Worm (Caenorhabditis elegans) whole organism, L1 larva: Measurements from ENCODE around the gene ZC190.4.
A peak's percentile ranks its signal among the peaks of the same experiment; 100 is the strongest.

Experiments
- C16A3.4 ChIP-seq: fragments of 150-350 bp; optimal IDR thresholded peaks from 2 replicates; lab custom pipeline; 2014; ENCODE audit warnings: missing biosample characterization, missing genetic modification characterization
- F16B12.6 ChIP-seq: fragments of 150-350 bp; optimal IDR thresholded peaks from 2 replicates; lab custom pipeline; 2014; ENCODE audit warnings: missing biosample characterization, missing genetic modification characterization
- Y116A8C.19 ChIP-seq: sonication (generic microtip); optimal IDR thresholded peaks from 2 replicates; lab custom pipeline; 2016; ENCODE audit warnings: missing compliant biosample characterization, missing genetic modification characterization, borderline replicate concordance
- alr-1 ChIP-seq: fragments of 200-800 bp; sonication (Bioruptor generic); optimal IDR thresholded peaks from 2 replicates; lab custom pipeline; 2018; ENCODE audit warnings: borderline replicate concordance, mild to moderate bottlenecking, missing genetic modification characterization, missing compliant biosample characterization
- ceh-63 ChIP-seq: fragments of 200-800 bp; sonication (Bioruptor generic); optimal IDR thresholded peaks from 2 replicates; lab custom pipeline; 2018; ENCODE audit warnings: mild to moderate bottlenecking, missing genetic modification characterization, missing compliant biosample characterization
- ceh-82 ChIP-seq, 3 experiments: fragments of 150-350 bp in 1 of 3; sonication (generic microtip) in 2 of 3; optimal IDR thresholded peaks; 2 replicates each; lab custom pipeline; 2014 to 2017; ENCODE audit warnings: missing biosample characterization in 3 of 3, missing genetic modification characterization in 3 of 3
- ceh-88 ChIP-seq: fragments of 200-800 bp; sonication (Bioruptor generic); IDR thresholded peaks from 2 replicates; pipeline ENCODE4 v1.3.6; 2022; ENCODE audit warnings: missing genetic modification characterization, missing compliant biosample characterization
- ceh-90 ChIP-seq: sonication (generic microtip); optimal IDR thresholded peaks from 2 replicates; lab custom pipeline; 2016; ENCODE audit warnings: missing genetic modification characterization, missing compliant biosample characterization
- ces-1 ChIP-seq: fragments of 150-350 bp; optimal IDR thresholded peaks from 2 replicates; lab custom pipeline; 2014; ENCODE audit warnings: missing biosample characterization, missing genetic modification reagents, missing genetic modification characterization
- efl-3 ChIP-seq: fragments of 200-800 bp; sonication (Bioruptor generic); optimal IDR thresholded peaks from 2 replicates; lab custom pipeline; 2018; ENCODE audit warnings: mild to moderate bottlenecking, missing genetic modification characterization, missing compliant biosample characterization
- egl-13 ChIP-seq: sonication (generic microtip); optimal IDR thresholded peaks from 2 replicates; lab custom pipeline; 2016; ENCODE audit warnings: missing genotype, missing genetic modification reagents, missing genetic modification characterization, missing compliant biosample characterization
- egl-27 ChIP-seq, 2 experiments: fragments of 150-350 bp in 1 of 2; sonication (generic microtip); optimal IDR thresholded peaks; 3 replicates each; lab custom pipeline; 2017 to 2018; ENCODE audit warnings: missing biosample characterization in 2 of 2, missing genetic modification characterization in 2 of 2, missing genetic modification reagents in 2 of 2
- elt-2 ChIP-seq: sonication (generic microtip); optimal IDR thresholded peaks from 2 replicates; lab custom pipeline; 2016; ENCODE audit warnings: missing genetic modification characterization, mild to moderate bottlenecking, inconsistent platforms, missing compliant biosample characterization, missing genetic modification reagents
- elt-3 ChIP-seq, 6 experiments: fragments of 150-350 bp in 1 of 6; sonication (generic microtip); optimal IDR thresholded peaks; 2 replicates each; lab custom pipeline; 2017 to 2018; ENCODE audit warnings: missing biosample characterization in 6 of 6, missing genetic modification characterization in 6 of 6, inconsistent platforms in 1 of 6
- ets-5 ChIP-seq: fragments of 200-800 bp; sonication (Bioruptor generic); IDR thresholded peaks from 2 replicates; pipeline ENCODE4 v1.3.6; 2022; ENCODE audit warnings: missing genetic modification characterization, missing compliant biosample characterization
- hlh-17 ChIP-seq: fragments of 200-800 bp; sonication (Bioruptor generic); optimal IDR thresholded peaks from 2 replicates; lab custom pipeline; 2018; ENCODE audit warnings: missing genetic modification characterization, mild to moderate bottlenecking, missing compliant biosample characterization, moderate library complexity, borderline replicate concordance
- irx-1 ChIP-seq: sonication (generic microtip); optimal IDR thresholded peaks from 2 replicates; lab custom pipeline; 2016; ENCODE audit warnings: missing genetic modification characterization, missing compliant biosample characterization
- jun-1 ChIP-seq: fragments of 150-350 bp; optimal IDR thresholded peaks from 2 replicates; lab custom pipeline; 2014; ENCODE audit warnings: missing biosample characterization, missing genetic modification reagents, missing genetic modification characterization
- lin-14 ChIP-seq: fragments of 200-800 bp; sonication (Bioruptor generic); optimal IDR thresholded peaks from 2 replicates; lab custom pipeline; 2018; ENCODE audit warnings: mild to moderate bottlenecking, missing genetic modification characterization, moderate library complexity, missing compliant biosample characterization
- lin-35 ChIP-seq, 2 experiments: fragments of 150-350 bp; optimal IDR thresholded peaks; 2 replicates each; lab custom pipeline; 2014; ENCODE audit warnings: missing biosample characterization in 2 of 2, missing genetic modification characterization in 2 of 2, missing genetic modification reagents in 2 of 2
- lin-39 ChIP-seq: fragments of 150-350 bp; optimal IDR thresholded peaks from 2 replicates; lab custom pipeline; 2014; ENCODE audit warnings: missing biosample characterization, missing genetic modification reagents, missing genetic modification characterization
- lir-3 ChIP-seq: sonication (generic microtip); optimal IDR thresholded peaks from 2 replicates; lab custom pipeline; 2016; ENCODE audit warnings: mild to moderate bottlenecking, missing genetic modification characterization, moderate library complexity, missing compliant biosample characterization; ENCODE audit not compliant: poor library complexity
- lsy-2 ChIP-seq, 2 experiments: fragments of 150-350 bp; optimal IDR thresholded peaks; 2 replicates each; lab custom pipeline; 2014; ENCODE audit warnings: missing biosample characterization in 2 of 2, missing genetic modification characterization in 2 of 2
- mdl-1 ChIP-seq, 2 experiments: fragments of 150-350 bp; optimal IDR thresholded peaks; 2 replicates each; lab custom pipeline; 2014 to 2017; ENCODE audit warnings: missing biosample characterization in 2 of 2, missing genetic modification characterization in 2 of 2, inconsistent platforms in 1 of 2
- mef-2 ChIP-seq: fragments of 150-350 bp; optimal IDR thresholded peaks from 2 replicates; lab custom pipeline; 2014; ENCODE audit warnings: missing biosample characterization, missing genetic modification characterization
- nhr-11 ChIP-seq: fragments of 150-350 bp; optimal IDR thresholded peaks from 2 replicates; lab custom pipeline; 2014; ENCODE audit warnings: missing biosample characterization, missing genetic modification characterization
- nhr-12 ChIP-seq: sonication (generic microtip); optimal IDR thresholded peaks from 2 replicates; lab custom pipeline; 2017; ENCODE audit warnings: missing biosample characterization, missing genetic modification characterization
- nhr-19 ChIP-seq: fragments of 200-800 bp; sonication (Bioruptor generic); conservative IDR thresholded peaks from 2 replicates; pipeline ENCODE4 v1.3.6; 2022; ENCODE audit warnings: missing genetic modification characterization, missing compliant biosample characterization
- nhr-28 ChIP-seq: fragments of 150-350 bp; optimal IDR thresholded peaks from 2 replicates; lab custom pipeline; 2014; ENCODE audit warnings: missing biosample characterization, missing genetic modification characterization
- nhr-47 ChIP-seq: sonication (generic microtip); optimal IDR thresholded peaks from 2 replicates; lab custom pipeline; 2016; ENCODE audit warnings: mild to moderate bottlenecking, missing genetic modification characterization, moderate library complexity, missing compliant biosample characterization
- nhr-76 ChIP-seq: sonication (generic microtip); optimal IDR thresholded peaks from 2 replicates; lab custom pipeline; 2017; ENCODE audit warnings: missing biosample characterization, missing genetic modification characterization
- nhr-85 ChIP-seq: sonication (generic microtip); peaks from one replicate; lab custom pipeline; 2016; ENCODE audit warnings: missing genetic modification characterization, inconsistent platforms, missing compliant biosample characterization
- nhr-90 ChIP-seq: sonication (generic microtip); optimal IDR thresholded peaks from 2 replicates; lab custom pipeline; 2016; ENCODE audit warnings: mild to moderate bottlenecking, missing genetic modification characterization, missing compliant biosample characterization; ENCODE audit not compliant: poor library complexity
- pag-3 ChIP-seq: sonication (generic microtip); optimal IDR thresholded peaks from 2 replicates; lab custom pipeline; 2017; ENCODE audit warnings: missing genetic modification characterization, mild to moderate bottlenecking, missing compliant biosample characterization, antibody characterized with exemption, borderline replicate concordance; ENCODE audit not compliant: insufficient read depth
- pqm-1 ChIP-seq: sonication (generic microtip); optimal IDR thresholded peaks from 3 replicates; lab custom pipeline; 2017; ENCODE audit warnings: missing biosample characterization, missing genetic modification characterization
- snpc-4 ChIP-seq: fragments of 150-350 bp; optimal IDR thresholded peaks from 2 replicates; lab custom pipeline; 2014; ENCODE audit warnings: missing biosample characterization, missing genetic modification characterization
- snu-23 ChIP-seq: sonication (generic microtip); optimal IDR thresholded peaks from 2 replicates; lab custom pipeline; 2016; ENCODE audit warnings: missing genetic modification characterization, missing compliant biosample characterization
- sox-4 ChIP-seq: sonication (generic microtip); optimal IDR thresholded peaks from 2 replicates; lab custom pipeline; 2016; ENCODE audit warnings: missing genetic modification characterization, missing compliant biosample characterization
- sptf-1 ChIP-seq: fragments of 150-350 bp; optimal IDR thresholded peaks from 2 replicates; lab custom pipeline; 2014; ENCODE audit warnings: missing biosample characterization, missing genetic modification characterization
- tbx-2 ChIP-seq: sonication (generic microtip); optimal IDR thresholded peaks from 2 replicates; lab custom pipeline; 2016; ENCODE audit warnings: missing genetic modification characterization, missing compliant biosample characterization
- tlp-1 ChIP-seq: fragments of 150-350 bp; optimal IDR thresholded peaks from 2 replicates; lab custom pipeline; 2014; ENCODE audit warnings: missing biosample characterization, missing genetic modification characterization
- unc-130 ChIP-seq: fragments of 150-350 bp; optimal IDR thresholded peaks from 2 replicates; lab custom pipeline; 2017; ENCODE audit warnings: missing biosample characterization, missing genetic modification characterization, inconsistent platforms
- unc-30 ChIP-seq: sonication (generic microtip); optimal IDR thresholded peaks from 2 replicates; lab custom pipeline; 2017; ENCODE audit warnings: missing biosample characterization, missing genetic modification characterization
- unc-98 ChIP-seq: fragments of 200-800 bp; sonication (Bioruptor generic); IDR thresholded peaks from 2 replicates; pipeline ENCODE4 v1.3.6; 2022; ENCODE audit warnings: missing genetic modification characterization, missing compliant biosample characterization
- xbp-1 ChIP-seq: sonication (generic microtip); optimal IDR thresholded peaks from 2 replicates; lab custom pipeline; 2016; ENCODE audit warnings: missing genetic modification characterization, missing compliant biosample characterization
- ztf-11 ChIP-seq, 2 experiments: sonication (generic microtip); optimal IDR thresholded peaks; 2 replicates each; lab custom pipeline; 2016 to 2017; ENCODE audit warnings: missing genetic modification characterization in 2 of 2, missing biosample characterization in 1 of 2, missing compliant biosample characterization in 1 of 2
- ztf-4 ChIP-seq: fragments of 150-350 bp; optimal IDR thresholded peaks from 2 replicates; lab custom pipeline; 2014; ENCODE audit warnings: missing biosample characterization, missing genetic modification characterization

ZC190.4 gene

DNA sequence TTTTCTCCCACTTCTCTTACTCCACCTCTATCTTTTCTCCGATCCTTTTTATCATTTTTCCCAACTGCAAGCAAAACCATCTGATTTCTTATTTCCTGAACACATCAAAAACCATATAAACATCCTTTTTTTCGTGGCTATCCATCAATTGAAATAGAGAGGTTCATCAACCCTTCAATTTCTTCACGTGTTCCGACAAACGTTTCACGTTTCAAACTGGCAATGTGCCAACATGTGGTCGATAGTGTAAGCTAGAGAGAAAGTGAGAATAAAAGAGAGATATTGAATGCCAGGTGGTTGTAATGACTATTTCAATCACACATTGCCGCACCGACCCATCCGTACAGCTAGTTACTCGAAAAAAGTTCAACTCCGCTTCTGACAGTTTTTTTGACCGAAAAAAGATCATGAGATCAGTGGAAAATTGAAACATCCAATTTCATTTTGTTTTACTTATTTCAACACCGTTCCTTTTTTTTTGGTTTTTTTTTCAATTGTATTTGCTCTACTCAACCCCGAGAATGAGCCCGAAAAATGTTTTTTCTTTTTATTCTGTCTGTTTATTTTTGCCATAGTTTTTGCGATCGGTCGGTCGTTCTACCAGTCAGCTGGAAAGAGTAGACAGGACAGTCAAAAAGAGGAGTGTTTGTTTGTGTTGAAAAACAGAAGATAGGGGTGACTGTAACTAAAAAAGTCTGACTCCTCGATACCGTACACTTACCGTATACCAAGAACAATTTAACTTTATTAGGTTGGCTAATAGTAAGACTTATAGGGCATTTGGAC, 7.1 kb upstream of the ZC190.4 start (continued):
- TF ChIP-seq sptf-1 (tag; lab: Kevin White, UChicago): no peak
- peak; percentile 91 for TF ChIP-seq pag-3 (tag; lab: Kevin White, UChicago)
- TF ChIP-seq lin-14: peak; percentile 77
- TF ChIP-seq nhr-90 (tag; lab: Kevin White, UChicago): no peak
- TF ChIP-seq ceh-88 (GFP tag; lab: Robert Waterston, UW): no peak
- no peak for TF ChIP-seq nhr-19
- peak; percentile 2 for TF ChIP-seq C16A3.4
- no peak for TF ChIP-seq ceh-90
- peak in 1 of 2 experiments; percentile 56 for TF ChIP-seq mdl-1 (tag; optimal IDR thresholded peaks at IDR 0.05; lab: Kevin White, UChicago)
- no peak for TF ChIP-seq hlh-17
- TF ChIP-seq nhr-12 (tag; lab: Kevin White, UChicago): no peak
- no peak for TF ChIP-seq F16B12.6 (tag; lab: Kevin White, UChicago)
- TF ChIP-seq unc-130 (tag; lab: Kevin White, UChicago): peak; percentile 15
- TF ChIP-seq nhr-47: no peak
- no peak for TF ChIP-seq lir-3 (tag; lab: Kevin White, UChicago)
- no peak for TF ChIP-seq nhr-76
- no peak for TF ChIP-seq Y116A8C.19 (tag; lab: Kevin White, UChicago)
- TF ChIP-seq unc-98 (GFP tag; lab: Robert Waterston, UW): no peak
- no peak for TF ChIP-seq unc-30
- no peak for TF ChIP-seq ceh-63 (GFP tag; lab: Kevin White, UChicago)
- peak; percentile 7 for TF ChIP-seq ztf-4 (tag; lab: Kevin White, UChicago)
- TF ChIP-seq ets-5: no peak
- no peak for TF ChIP-seq sox-4 (tag; lab: Kevin White, UChicago)
- TF ChIP-seq pqm-1 (tag; lab: Kevin White, UChicago): no peak
- no peak for TF ChIP-seq mef-2 (tag; lab: Kevin White, UChicago)
- TF ChIP-seq tbx-2: peak; percentile 8
- TF ChIP-seq elt-3 (tag; optimal IDR thresholded peaks at IDR 0.05; lab: Kevin White, UChicago): no peak
- no peak for TF ChIP-seq elt-2
- TF ChIP-seq snpc-4: no peak
- TF ChIP-seq ceh-82 (tag; optimal IDR thresholded peaks at IDR 0.05; lab: Kevin White, UChicago): no peak
- TF ChIP-seq egl-13: no peak
- TF ChIP-seq lin-39 (tag; lab: Kevin White, UChicago): no peak
- no peak for TF ChIP-seq efl-3 (GFP tag; lab: Kevin White, UChicago)
- TF ChIP-seq xbp-1 (tag; lab: Kevin White, UChicago): no peak
- TF ChIP-seq egl-27 (tag; optimal IDR thresholded peaks at IDR 0.05; lab: Kevin White, UChicago): no peak
- TF ChIP-seq lin-35 (GFP tag; optimal IDR thresholded peaks at IDR 0.05; lab: Kevin White, UChicago): no peak
- peak; percentile 43 for TF ChIP-seq snu-23 (GFP tag; lab: Kevin White, UChicago)
- TF ChIP-seq lsy-2 (tag; optimal IDR thresholded peaks at IDR 0.05; lab: Kevin White, UChicago): peak in 1 of 2 experiments; percentile 52
- no peak for TF ChIP-seq tlp-1
- no peak for TF ChIP-seq nhr-11
- TF ChIP-seq nhr-85: no peak
- TF ChIP-seq irx-1: no peak
- TF ChIP-seq nhr-28 (tag; lab: Kevin White, UChicago): no peak
- TF ChIP-seq alr-1 (tag; lab: Kevin White, UChicago): no peak
- no peak for TF ChIP-seq ztf-11 (tag; optimal IDR thresholded peaks at IDR 0.05; lab: Kevin White, UChicago)
- no peak for TF ChIP-seq ces-1
- no peak for TF ChIP-seq jun-1 (tag; lab: Kevin White, UChicago)
